Fruit fly (Drosophila melanogaster) whole organism, embryonic: Measurements from ENCODE around the gene Mrgn1.

Experiments used
- Asciz ChIP-seq: fragments of 200-800 bp; sonication (Bioruptor generic); optimal IDR thresholded peaks from 2 replicates; lab custom pipeline; 2017; ENCODE audit warnings: missing biosample characterization, mild to moderate bottlenecking, missing genetic modification characterization, missing genetic modification reagents
- CG10462 ChIP-seq: fragments of 200-800 bp; sonication (Bioruptor generic); optimal IDR thresholded peaks from 2 replicates; lab custom pipeline; 2016; ENCODE audit warnings: missing biosample characterization, missing genetic modification characterization
- CG11696 ChIP-seq: fragments of 200-800 bp; sonication (Bioruptor generic); IDR thresholded peaks from 2 replicates; pipeline ENCODE4 v1.3.6; 2022; ENCODE audit warnings: missing biosample characterization, missing genetic modification characterization
- CG12071 ChIP-seq: fragments of 200-800 bp; sonication (Bioruptor generic); optimal IDR thresholded peaks from 3 replicates; lab custom pipeline; 2018; ENCODE audit warnings: missing biosample characterization, mild to moderate bottlenecking, missing genetic modification characterization
- CG12104 ChIP-seq: fragments of 200-800 bp; sonication (Bioruptor generic); optimal IDR thresholded peaks from 3 replicates; lab custom pipeline; 2016; ENCODE audit warnings: missing biosample characterization, missing genetic modification characterization
- CG15269 ChIP-seq: fragments of 200-800 bp; sonication (Bioruptor generic); optimal IDR thresholded peaks from 2 replicates; lab custom pipeline; 2018; ENCODE audit warnings: missing biosample characterization, mild to moderate bottlenecking, missing genetic modification characterization, moderate library complexity
- CG15479 ChIP-seq: fragments of 200-800 bp; sonication (Bioruptor generic); optimal IDR thresholded peaks from 3 replicates; lab custom pipeline; 2019; ENCODE audit warnings: missing biosample characterization, mild to moderate bottlenecking, missing genetic modification characterization, moderate library complexity
- CG16779 ChIP-seq: fragments of 200-800 bp; sonication (Bioruptor generic); IDR thresholded peaks from 2 replicates; pipeline ENCODE4 v1.3.6; 2022; ENCODE audit warnings: missing biosample characterization, missing genetic modification characterization
- CG17186 ChIP-seq: fragments of 200-800 bp; sonication (Bioruptor generic); optimal IDR thresholded peaks from 3 replicates; lab custom pipeline; 2017; ENCODE audit warnings: missing biosample characterization, missing genetic modification reagents, missing genetic modification characterization
- CG18619 ChIP-seq: fragments of 200-800 bp; sonication (Bioruptor generic); optimal IDR thresholded peaks from 3 replicates; lab custom pipeline; 2017; ENCODE audit warnings: missing biosample characterization, mild to moderate bottlenecking, missing genetic modification characterization
- CG2129 ChIP-seq: fragments of 200-800 bp; sonication (Bioruptor generic); IDR thresholded peaks from 2 replicates; pipeline ENCODE4 v1.3.6; 2022; ENCODE audit warnings: missing biosample characterization, missing genetic modification characterization; ENCODE audit not compliant: partially characterized antibody
- CG31388 ChIP-seq: fragments of 200-800 bp; sonication (Bioruptor generic); optimal IDR thresholded peaks from 2 replicates; lab custom pipeline; 2016; ENCODE audit warnings: missing biosample characterization, missing genetic modification characterization
- CG4328 ChIP-seq: fragments of 200-800 bp; sonication (Bioruptor generic); optimal IDR thresholded peaks from 3 replicates; lab custom pipeline; 2017; ENCODE audit warnings: missing biosample characterization, missing genetic modification reagents, missing genetic modification characterization
- CG5180 ChIP-seq: fragments of 200-800 bp; sonication (Bioruptor generic); optimal IDR thresholded peaks from 3 replicates; lab custom pipeline; 2017; ENCODE audit warnings: missing biosample characterization, missing genetic modification characterization, mild to moderate bottlenecking, moderate library complexity, missing genetic modification reagents
- CG5245 ChIP-seq: fragments of 200-800 bp; sonication (Bioruptor generic); optimal IDR thresholded peaks from 3 replicates; lab custom pipeline; 2016; ENCODE audit warnings: missing biosample characterization, missing genetic modification characterization
- CG5953 ChIP-seq: fragments of 200-800 bp; sonication (Bioruptor generic); IDR thresholded peaks from 2 replicates; pipeline ENCODE4 v1.3.6; 2022; ENCODE audit warnings: missing biosample characterization, missing genetic modification characterization
- CG6654 ChIP-seq: fragments of 200-800 bp; sonication (Bioruptor generic); optimal IDR thresholded peaks from 2 replicates; lab custom pipeline; 2017; ENCODE audit warnings: missing biosample characterization, mild to moderate bottlenecking, missing genetic modification characterization
- CG6689 ChIP-seq: fragments of 200-800 bp; sonication (Bioruptor generic); IDR thresholded peaks from 2 replicates; pipeline ENCODE4 v1.3.6; 2022; ENCODE audit warnings: missing biosample characterization, missing genetic modification characterization
- CG6765 ChIP-seq: fragments of 200-800 bp; sonication (Bioruptor generic); optimal IDR thresholded peaks from 3 replicates; lab custom pipeline; 2017; ENCODE audit warnings: missing biosample characterization, mild to moderate bottlenecking, missing genetic modification characterization
- CG7271 ChIP-seq: fragments of 200-800 bp; sonication (Bioruptor generic); optimal IDR thresholded peaks from 2 replicates; lab custom pipeline; 2018; ENCODE audit warnings: missing biosample characterization, mild to moderate bottlenecking, missing genetic modification characterization, moderate library complexity
- CG7987 ChIP-seq: fragments of 200-800 bp; sonication (Bioruptor generic); optimal IDR thresholded peaks from 2 replicates; lab custom pipeline; 2018; ENCODE audit warnings: missing biosample characterization, mild to moderate bottlenecking, missing genetic modification characterization, moderate library complexity
- CG8290 ChIP-seq, 3 experiments: fragments of 200-800 bp; sonication (Bioruptor generic); optimal IDR thresholded peaks; 2 replicates each; lab custom pipeline; 2016 to 2019; ENCODE audit warnings: missing biosample characterization in 3 of 3, missing genetic modification characterization in 3 of 3, mild to moderate bottlenecking in 2 of 3, moderate library complexity in 1 of 3
- CG9727 ChIP-seq: fragments of 200-800 bp; sonication (Bioruptor generic); optimal IDR thresholded peaks from 3 replicates; lab custom pipeline; 2017; ENCODE audit warnings: missing biosample characterization, mild to moderate bottlenecking, missing genetic modification characterization
- Chrac-16 ChIP-seq: fragments of 200-800 bp; sonication (Bioruptor generic); optimal IDR thresholded peaks from 3 replicates; lab custom pipeline; 2016; ENCODE audit warnings: missing biosample characterization, missing genetic modification characterization
- E2f1 ChIP-seq: fragments of 200-800 bp; sonication (Bioruptor generic); IDR thresholded peaks from 2 replicates; pipeline ENCODE4 v1.3.6; 2022; ENCODE audit warnings: missing biosample characterization, missing genetic modification characterization
- Fer1 ChIP-seq: fragments of 200-800 bp; sonication (Bioruptor generic); optimal IDR thresholded peaks from 2 replicates; lab custom pipeline; 2017; ENCODE audit warnings: missing biosample characterization, mild to moderate bottlenecking, missing genetic modification characterization
- HHEX ChIP-seq: fragments of 200-800 bp; sonication (Bioruptor generic); optimal IDR thresholded peaks from 3 replicates; lab custom pipeline; 2017; ENCODE audit warnings: missing biosample characterization, mild to moderate bottlenecking, missing genetic modification characterization, missing genetic modification reagents
- HLH4C ChIP-seq: fragments of 200-800 bp; sonication (Bioruptor generic); IDR thresholded peaks from 3 replicates; pipeline ENCODE4 v1.3.6; 2022; ENCODE audit warnings: missing biosample characterization, missing genetic modification characterization; ENCODE audit not compliant: partially characterized antibody
- HLHmδ ChIP-seq: fragments of 200-800 bp; sonication (Bioruptor generic); optimal IDR thresholded peaks from 2 replicates; lab custom pipeline; 2018; ENCODE audit warnings: missing biosample characterization, mild to moderate bottlenecking, missing genetic modification characterization, moderate library complexity
- HmgD ChIP-seq: fragments of 200-800 bp; sonication (Bioruptor generic); optimal IDR thresholded peaks from 3 replicates; lab custom pipeline; 2016; ENCODE audit warnings: missing biosample characterization, missing genetic modification characterization
- Lim3 ChIP-seq: fragments of 200-800 bp; sonication (Bioruptor generic); IDR thresholded peaks from 2 replicates; pipeline ENCODE4 v1.3.6; 2022; ENCODE audit warnings: missing biosample characterization, missing genetic modification characterization
- Mes4 ChIP-seq: fragments of 200-800 bp; sonication (Bioruptor generic); optimal IDR thresholded peaks from 2 replicates; lab custom pipeline; 2016; ENCODE audit warnings: missing biosample characterization, missing genetic modification characterization
- NC2β ChIP-seq: fragments of 200-800 bp; sonication (Bioruptor generic); optimal IDR thresholded peaks from 2 replicates; lab custom pipeline; 2016; ENCODE audit warnings: missing biosample characterization, missing genetic modification characterization
- NfI ChIP-seq: fragments of 200-800 bp; sonication (Bioruptor generic); optimal IDR thresholded peaks from 3 replicates; lab custom pipeline; 2018; ENCODE audit warnings: missing biosample characterization, mild to moderate bottlenecking, missing genetic modification characterization, moderate library complexity
- Opbp ChIP-seq: fragments of 200-800 bp; sonication (Bioruptor generic); IDR thresholded peaks from 3 replicates; pipeline ENCODE4 v1.3.6; 2022; ENCODE audit warnings: missing biosample characterization, missing genetic modification characterization; ENCODE audit not compliant: partially characterized antibody
- Stat92E ChIP-seq, 3 experiments: fragments of >200 bp in 2 of 3; fragments of 200-800 bp in 1 of 3; sonication (Bioruptor generic) in 1 of 3; optimal IDR thresholded peaks; 2 replicates each; lab custom pipeline; 2017 to 2019; ENCODE audit warnings: missing biosample characterization in 3 of 3, missing genetic modification characterization in 3 of 3, mild to moderate bottlenecking in 1 of 3, moderate library complexity in 1 of 3
- bowl ChIP-seq: fragments of 200-800 bp; sonication (Bioruptor generic); IDR thresholded peaks from 2 replicates; pipeline ENCODE4 v1.3.6; 2022; ENCODE audit warnings: missing biosample characterization, missing genetic modification characterization
- btn ChIP-seq: fragments of 200-800 bp; sonication (Bioruptor generic); optimal IDR thresholded peaks from 2 replicates; lab custom pipeline; 2016; ENCODE audit warnings: missing biosample characterization, missing genetic modification characterization
- dmrt11E ChIP-seq: fragments of 200-800 bp; sonication (Bioruptor generic); optimal IDR thresholded peaks from 3 replicates; lab custom pipeline; 2018; ENCODE audit warnings: missing biosample characterization, mild to moderate bottlenecking, missing genetic modification characterization, moderate library complexity
- eyg ChIP-seq: fragments of 200-800 bp; sonication (Bioruptor generic); optimal IDR thresholded peaks from 3 replicates; lab custom pipeline; 2016; ENCODE audit warnings: missing biosample characterization, missing genetic modification characterization
- gfzf ChIP-seq: fragments of 200-800 bp; sonication (Bioruptor generic); optimal IDR thresholded peaks from 2 replicates; lab custom pipeline; 2016; ENCODE audit warnings: missing biosample characterization, mild to moderate bottlenecking, missing genetic modification characterization, moderate library complexity
- grau ChIP-seq: fragments of 200-800 bp; optimal IDR thresholded peaks from 3 replicates; lab custom pipeline; 2019; ENCODE audit warnings: missing biosample characterization, mild to moderate bottlenecking, missing genetic modification characterization, moderate library complexity
- jigr1 ChIP-seq: fragments of 200-800 bp; sonication (Bioruptor generic); IDR thresholded peaks from 3 replicates; pipeline ENCODE4 v1.3.6; 2022; ENCODE audit warnings: missing biosample characterization, missing genetic modification characterization
- ken ChIP-seq: fragments of 200-800 bp; sonication (Bioruptor generic); IDR thresholded peaks from 3 replicates; pipeline ENCODE4 v1.3.6; 2022; ENCODE audit warnings: missing biosample characterization, missing genetic modification characterization
- mld ChIP-seq: fragments of 200-800 bp; sonication (Bioruptor generic); IDR thresholded peaks from 3 replicates; pipeline ENCODE4 v1.3.6; 2022; ENCODE audit warnings: missing biosample characterization, missing genetic modification characterization; ENCODE audit not compliant: partially characterized antibody
- nerfin-1 ChIP-seq: fragments of 200-800 bp; sonication (Bioruptor generic); optimal IDR thresholded peaks from 3 replicates; lab custom pipeline; 2019; ENCODE audit warnings: missing biosample characterization, mild to moderate bottlenecking, missing genetic modification characterization, moderate library complexity
- org-1 ChIP-seq: fragments of 200-800 bp; sonication (Bioruptor generic); optimal IDR thresholded peaks from 2 replicates; lab custom pipeline; 2017; ENCODE audit warnings: missing biosample characterization, missing genetic modification characterization
- tio ChIP-seq: fragments of 200-800 bp; sonication (Bioruptor generic); optimal IDR thresholded peaks from 2 replicates; lab custom pipeline; 2017; ENCODE audit warnings: missing biosample characterization, missing genetic modification characterization, inconsistent platforms
- ttk ChIP-seq: fragments of 200-800 bp; sonication (Bioruptor generic); IDR thresholded peaks from 2 replicates; pipeline ENCODE4 v2.1.2; 2022; ENCODE audit warnings: missing biosample characterization, missing genetic modification characterization

The Mrgn1 gene

DNA sequence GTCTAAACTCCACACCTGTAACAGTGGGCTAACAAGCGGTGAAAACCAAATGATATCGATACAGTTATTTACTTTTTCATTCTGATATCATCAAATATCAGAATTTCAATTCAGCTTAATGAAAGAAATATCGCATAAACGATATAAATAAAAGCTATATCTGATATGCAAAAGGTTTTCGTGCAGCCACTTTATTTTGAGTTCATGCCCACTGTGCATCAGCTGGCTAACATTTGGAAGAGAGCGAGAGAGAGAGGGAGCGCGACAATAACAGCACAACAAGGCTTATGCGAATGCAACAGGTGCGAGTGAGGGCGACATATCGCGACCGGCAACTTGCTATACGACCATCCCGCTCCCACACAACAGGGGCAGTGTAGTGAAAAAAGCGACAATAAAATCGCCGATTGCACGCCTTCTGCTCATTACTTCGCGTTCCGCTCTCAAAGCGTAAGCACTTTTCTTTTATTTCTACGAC is 17.7 kb upstream of the Mrgn1 start, which contains the start of gene CG11151 (continued):
- peak; percentile 4 for TF ChIP-seq HLHmδ
- TF ChIP-seq Opbp (GFP tag; lab: Robert Waterston, UW), result no peak
- peak; percentile 91 for TF ChIP-seq CG7987 (GFP tag; lab: Kevin White, UChicago)
- TF ChIP-seq CG15479 (GFP tag; lab: Kevin White, UChicago), result peak; percentile 84
- 0 out of 3 replicates have a peak, but pooled peaks have one; percentile 38 for TF ChIP-seq mld (GFP tag; lab: Robert Waterston, UW)
- peak; percentile 92 for TF ChIP-seq CG10462 (GFP tag; lab: Kevin White, UChicago)
- peak; percentile 93 for TF ChIP-seq CG12104 (GFP tag; lab: Kevin White, UChicago)
- peak; percentile 95 for TF ChIP-seq CG6689 (GFP tag; lab: Robert Waterston, UW)
- peak; percentile 77 for TF ChIP-seq Lim3 (GFP tag; lab: Robert Waterston, UW)
- TF ChIP-seq bowl, result peak; percentile 89
- TF ChIP-seq nerfin-1 (tag; lab: Kevin White, UChicago), result peak; percentile 94
- peak; percentile 94 for TF ChIP-seq eyg (GFP tag; lab: Kevin White, UChicago)
- TF ChIP-seq CG6765 (GFP tag; lab: Kevin White, UChicago), result peak; percentile 85
- peak; percentile 84 for TF ChIP-seq CG5180 (GFP tag; lab: Kevin White, UChicago)
- TF ChIP-seq NC2β (GFP tag; lab: Kevin White, UChicago), result peak; percentile 96
- TF ChIP-seq Chrac-16, result peak; percentile 97
- peak; percentile 95 for TF ChIP-seq tio (GFP tag; lab: Kevin White, UChicago)
- peak; percentile 96 for TF ChIP-seq CG9727 (GFP tag; lab: Kevin White, UChicago)
- peak; percentile 93 for TF ChIP-seq HmgD (GFP tag; lab: Kevin White, UChicago)
- TF ChIP-seq btn, result peak; percentile 95
- peak; percentile 93 for TF ChIP-seq CG5953 (GFP tag; lab: Robert Waterston, UW)
- TF ChIP-seq CG6654, result peak; percentile 88
- peak; percentile 87 for TF ChIP-seq CG11696 (GFP tag; lab: Robert Waterston, UW)
- peak; percentile 97 for TF ChIP-seq dmrt11E (tag; lab: Kevin White, UChicago)
- TF ChIP-seq CG18619 (GFP tag; lab: Kevin White, UChicago), result peak; percentile 95
- peak; percentile 88 for TF ChIP-seq CG31388 (GFP tag; lab: Kevin White, UChicago)
- peak; percentile 21 for TF ChIP-seq gfzf (GFP tag; lab: Kevin White, UChicago)
- peak; percentile 86 for TF ChIP-seq CG7271
- peak; percentile 92 for TF ChIP-seq ttk (GFP tag; lab: Robert Waterston, UW)
- TF ChIP-seq CG12071, result peak; percentile 98
- peak; percentile 85 for TF ChIP-seq CG17186 (GFP tag; lab: Kevin White, UChicago)
- TF ChIP-seq Fer1, result peak; percentile 98
- TF ChIP-seq CG16779 (GFP tag; lab: Robert Waterston, UW), result peak; percentile 89
- TF ChIP-seq E2f1, result peak; percentile 95
- peak; percentile 96 for TF ChIP-seq HHEX (GFP tag; lab: Kevin White, UChicago)
- peak; percentile 95 for TF ChIP-seq Mes4
- TF ChIP-seq Stat92E (GFP tag; optimal IDR thresholded peaks at IDR 0.05; lab: Kevin White, UChicago), result peak in 1 of 3 experiments; percentile 92
- peak; percentile 94 for TF ChIP-seq ken (GFP tag; lab: Robert Waterston, UW)
- TF ChIP-seq Asciz (GFP tag; lab: Kevin White, UChicago), result peak; percentile 96
- peak; percentile 61; the same call in 2 of the 3 replicates for TF ChIP-seq HLH4C (GFP tag; lab: Robert Waterston, UW)
- peak; percentile 96 for TF ChIP-seq grau (tag; lab: Kevin White, UChicago)
- peak; percentile 94 for TF ChIP-seq CG4328
- peak; percentile 82 for TF ChIP-seq jigr1
- peak; percentile 95 for TF ChIP-seq CG5245 (GFP tag; lab: Kevin White, UChicago)
- TF ChIP-seq NfI (GFP tag; lab: Kevin White, UChicago), result peak; percentile 96
- TF ChIP-seq CG2129 (GFP tag; lab: Robert Waterston, UW), result no peak
- peak; percentile 98 for TF ChIP-seq CG15269 (tag; lab: Kevin White, UChicago)
- peak; percentile 97 for TF ChIP-seq org-1 (GFP tag; lab: Kevin White, UChicago)
- TF ChIP-seq CG8290 (GFP tag; optimal IDR thresholded peaks at IDR 0.05; lab: Kevin White, UChicago), result peak; percentile 91
- TF ChIP-seq CG8290 (tag; optimal IDR thresholded peaks at IDR 0.05; lab: Kevin White, UChicago), result peak; percentile 78 to 98
